Fruit fly (Drosophila melanogaster) whole organism, prepupa: ENCODE data around the gene Pak.

ENCODE experiments used
- Blimp-1 ChIP-seq: fragments of 200-800 bp; sonication (Bioruptor generic); optimal IDR thresholded peaks from 3 replicates; lab custom pipeline; 2017; ENCODE audit warnings: missing biosample characterization, missing genetic modification characterization, mild to moderate bottlenecking, moderate library complexity, missing genetic modification reagents
- CG10631 ChIP-seq: fragments of 200-800 bp; sonication (Bioruptor generic); optimal IDR thresholded peaks from 2 replicates; lab custom pipeline; 2016; ENCODE audit warnings: missing biosample characterization, missing genetic modification characterization
- CG10669 ChIP-seq: fragments of 200-800 bp; sonication (Bioruptor generic); optimal IDR thresholded peaks from 3 replicates; lab custom pipeline; 2018; ENCODE audit warnings: missing biosample characterization, mild to moderate bottlenecking, missing genetic modification characterization, moderate library complexity
- CG11294 ChIP-seq: fragments of 200-800 bp; sonication (Bioruptor generic); IDR thresholded peaks from 2 replicates; pipeline ENCODE4 v1.3.6; 2022; ENCODE audit warnings: missing biosample characterization, missing genetic modification characterization
- CG11762 ChIP-seq: fragments of 200-800 bp; sonication (Bioruptor generic); optimal IDR thresholded peaks from 3 replicates; lab custom pipeline; 2016; ENCODE audit warnings: missing biosample characterization, missing genetic modification characterization; ENCODE audit not compliant: insufficient read depth
- CG11902 ChIP-seq: fragments of 200-800 bp; sonication (Bioruptor generic); optimal IDR thresholded peaks from 3 replicates; lab custom pipeline; 2016; ENCODE audit warnings: missing biosample characterization, missing genetic modification characterization
- CG15336 ChIP-seq: fragments of 200-800 bp; sonication (Bioruptor generic); IDR thresholded peaks from 2 replicates; pipeline ENCODE4 v1.3.6; 2022; ENCODE audit warnings: missing biosample characterization, missing genetic modification characterization
- CG1621 ChIP-seq: fragments of 200-800 bp; sonication (Bioruptor generic); optimal IDR thresholded peaks from 3 replicates; lab custom pipeline; 2018; ENCODE audit warnings: missing biosample characterization, mild to moderate bottlenecking, missing genetic modification characterization
- CG16779 ChIP-seq: fragments of 200-800 bp; sonication (Bioruptor generic); optimal IDR thresholded peaks from 3 replicates; lab custom pipeline; 2017; ENCODE audit warnings: missing biosample characterization, mild to moderate bottlenecking, missing genetic modification characterization
- CG3032 ChIP-seq: fragments of 200-800 bp; optimal IDR thresholded peaks from 2 replicates; lab custom pipeline; 2019; ENCODE audit warnings: missing biosample characterization, mild to moderate bottlenecking, missing genetic modification characterization, moderate library complexity
- CG4318 ChIP-seq: fragments of 200-800 bp; sonication (Bioruptor generic); optimal IDR thresholded peaks from 3 replicates; lab custom pipeline; 2017; ENCODE audit warnings: missing biosample characterization, mild to moderate bottlenecking, missing genetic modification characterization
- CG6163 ChIP-seq: fragments of 200-800 bp; sonication (Bioruptor generic); IDR thresholded peaks from 3 replicates; pipeline ENCODE4 v1.3.6; 2022; ENCODE audit warnings: missing biosample characterization, missing genetic modification characterization
- CG6276 ChIP-seq: fragments of 200-800 bp; sonication (Bioruptor generic); optimal IDR thresholded peaks from 2 replicates; lab custom pipeline; 2017; ENCODE audit warnings: missing biosample characterization, mild to moderate bottlenecking, missing genetic modification characterization
- CG6808 ChIP-seq: fragments of 200-800 bp; sonication (Bioruptor generic); optimal IDR thresholded peaks from 3 replicates; lab custom pipeline; 2017; ENCODE audit warnings: missing biosample characterization, missing genetic modification characterization, mild to moderate bottlenecking, moderate library complexity, missing genetic modification reagents
- CG6854 ChIP-seq: fragments of 200-800 bp; sonication (Bioruptor generic); optimal IDR thresholded peaks from 2 replicates; lab custom pipeline; 2017; ENCODE audit warnings: missing biosample characterization, mild to moderate bottlenecking, missing genetic modification characterization
- CG7368 ChIP-seq: fragments of 200-800 bp; sonication (Bioruptor generic); optimal IDR thresholded peaks from 3 replicates; lab custom pipeline; 2016; ENCODE audit warnings: missing biosample characterization, missing genetic modification characterization
- CG8319 ChIP-seq: fragments of 200-800 bp; sonication (Bioruptor generic); optimal IDR thresholded peaks from 3 replicates; lab custom pipeline; 2016; ENCODE audit warnings: missing biosample characterization, missing genetic modification characterization
- CG8632 ChIP-seq: fragments of 200-800 bp; sonication (Bioruptor generic); optimal IDR thresholded peaks from 3 replicates; lab custom pipeline; 2016; ENCODE audit warnings: missing biosample characterization, missing genetic modification characterization
- CG9139 ChIP-seq: fragments of 200-800 bp; sonication (Bioruptor generic); optimal IDR thresholded peaks from 3 replicates; lab custom pipeline; 2017; ENCODE audit warnings: missing biosample characterization, mild to moderate bottlenecking, missing genetic modification characterization
- Eip75B ChIP-seq: fragments of 200-800 bp; sonication (Bioruptor generic); optimal IDR thresholded peaks from 3 replicates; lab custom pipeline; 2016; ENCODE audit warnings: missing biosample characterization, missing genetic modification characterization
- Eip78C ChIP-seq: fragments of 200-800 bp; sonication (Bioruptor generic); peaks from one replicate; lab custom pipeline; 2016; ENCODE audit warnings: missing biosample characterization, missing genetic modification characterization
- Ets96B ChIP-seq: fragments of 200-800 bp; optimal IDR thresholded peaks from 2 replicates; lab custom pipeline; 2019; ENCODE audit warnings: missing biosample characterization, mild to moderate bottlenecking, missing genetic modification characterization, moderate library complexity
- Lpt ChIP-seq: fragments of 200-800 bp; sonication (Bioruptor generic); optimal IDR thresholded peaks from 3 replicates; lab custom pipeline; 2016; ENCODE audit warnings: missing biosample characterization, missing genetic modification characterization
- Met ChIP-seq: fragments of 200-800 bp; sonication (Bioruptor generic); optimal IDR thresholded peaks from 3 replicates; lab custom pipeline; 2016; ENCODE audit warnings: missing biosample characterization, missing genetic modification characterization
- OdsH ChIP-seq: fragments of 200-800 bp; sonication (Bioruptor generic); optimal IDR thresholded peaks from 3 replicates; lab custom pipeline; 2016; ENCODE audit warnings: missing biosample characterization, missing genetic modification characterization
- Sox102F ChIP-seq: fragments of 200-800 bp; sonication (Bioruptor generic); optimal IDR thresholded peaks from 2 replicates; lab custom pipeline; 2016; ENCODE audit warnings: missing biosample characterization, mild to moderate bottlenecking, missing genetic modification characterization
- Sox14 ChIP-seq: fragments of 200-800 bp; sonication (Bioruptor generic); optimal IDR thresholded peaks from 3 replicates; lab custom pipeline; 2016; ENCODE audit warnings: missing biosample characterization, missing genetic modification characterization
- Sox15 ChIP-seq: fragments of 200-800 bp; sonication (Bioruptor generic); optimal IDR thresholded peaks from 3 replicates; lab custom pipeline; 2016; ENCODE audit warnings: missing biosample characterization, missing genetic modification characterization
- acj6 ChIP-seq: fragments of 200-800 bp; sonication (Bioruptor generic); optimal IDR thresholded peaks from 3 replicates; lab custom pipeline; 2016; ENCODE audit warnings: missing biosample characterization, missing genetic modification characterization
- cyc ChIP-seq: fragments of 200-800 bp; sonication (Bioruptor generic); optimal IDR thresholded peaks from 3 replicates; lab custom pipeline; 2016; ENCODE audit warnings: missing biosample characterization, missing genetic modification characterization
- dac ChIP-seq: fragments of 200-800 bp; sonication (Bioruptor generic); optimal IDR thresholded peaks from 2 replicates; lab custom pipeline; 2017; ENCODE audit warnings: missing biosample characterization, mild to moderate bottlenecking, missing genetic modification characterization
- esn ChIP-seq: fragments of 200-800 bp; sonication (Bioruptor generic); optimal IDR thresholded peaks from 2 replicates; lab custom pipeline; 2016; ENCODE audit warnings: missing biosample characterization, mild to moderate bottlenecking, missing genetic modification characterization, moderate library complexity
- fd59A ChIP-seq: fragments of 200-800 bp; sonication (Bioruptor generic); optimal IDR thresholded peaks from 2 replicates; lab custom pipeline; 2017; ENCODE audit warnings: missing biosample characterization, mild to moderate bottlenecking, missing genetic modification characterization, missing genetic modification reagents
- fkh ChIP-seq: fragments of 200-800 bp; sonication (Bioruptor generic); optimal IDR thresholded peaks from 3 replicates; lab custom pipeline; 2017; ENCODE audit warnings: missing biosample characterization, mild to moderate bottlenecking, missing genetic modification characterization, moderate library complexity
- lz ChIP-seq: fragments of 200-800 bp; sonication (Bioruptor generic); optimal IDR thresholded peaks from 3 replicates; lab custom pipeline; 2016; ENCODE audit warnings: missing biosample characterization, missing genetic modification characterization
- net ChIP-seq: fragments of 200-800 bp; sonication (Bioruptor generic); optimal IDR thresholded peaks from 3 replicates; lab custom pipeline; 2016; ENCODE audit warnings: missing biosample characterization, missing genetic modification characterization
- pdm3 ChIP-seq: fragments of 200-800 bp; sonication (Bioruptor generic); optimal IDR thresholded peaks from 3 replicates; lab custom pipeline; 2016; ENCODE audit warnings: missing biosample characterization, missing genetic modification characterization
- spab ChIP-seq: fragments of 200-800 bp; sonication (Bioruptor generic); optimal IDR thresholded peaks from 2 replicates; lab custom pipeline; 2017; ENCODE audit warnings: missing biosample characterization, mild to moderate bottlenecking, missing genetic modification characterization, missing genetic modification reagents
- ss ChIP-seq, 2 experiments: fragments of 200-800 bp; sonication (Bioruptor generic); optimal IDR thresholded peaks; 2 replicates in 1 of 2; 3 replicates in 1 of 2; lab custom pipeline; 2017 to 2018; ENCODE audit warnings: mild to moderate bottlenecking in 2 of 2, missing biosample characterization in 2 of 2, missing genetic modification characterization in 2 of 2, moderate library complexity in 1 of 2
- svp ChIP-seq: fragments of 200-800 bp; sonication (Bioruptor generic); peaks from one replicate; lab custom pipeline; 2016; ENCODE audit warnings: missing biosample characterization, missing genetic modification characterization

Pak gene

dm6 chr3R:6353624-6354352 is 3.1 kb downstream of the Pak start (continued):
- TF ChIP-seq CG10631 (GFP tag; lab: Kevin White, UChicago) (peak; percentile 78), CG1621 (tag; lab: Kevin White, UChicago) (no peak), dac (GFP tag; lab: Kevin White, UChicago) (peak; percentile 57), Eip78C (GFP tag; lab: Kevin White, UChicago) (peak; percentile 97), CG6276 (GFP tag; lab: Kevin White, UChicago) (no peak), CG3032 (tag; lab: Kevin White, UChicago) (peak; percentile 75), CG8319 (GFP tag; lab: Kevin White, UChicago) (peak; percentile 64), ss (GFP tag; optimal IDR thresholded peaks at IDR 0.05; lab: Kevin White, UChicago) (no peak), CG6854 (GFP tag; lab: Kevin White, UChicago) (no peak), Eip75B (GFP tag; lab: Kevin White, UChicago) (peak; percentile 84), Blimp-1 (GFP tag; lab: Kevin White, UChicago) (no peak), acj6 (GFP tag; lab: Kevin White, UChicago) (peak; percentile 83), Sox14 (GFP tag; lab: Kevin White, UChicago) (peak; percentile 87), CG10669 (GFP tag; lab: Kevin White, UChicago) (no peak), fd59A (GFP tag; lab: Kevin White, UChicago) (peak; percentile 72), CG6163 (GFP tag; lab: Robert Waterston, UW) (peak; percentile 87), pdm3 (GFP tag; lab: Kevin White, UChicago) (peak; percentile 86), CG9139 (GFP tag; lab: Kevin White, UChicago) (no peak), Met (GFP tag; lab: Kevin White, UChicago) (peak; percentile 88), CG4318 (GFP tag; lab: Kevin White, UChicago) (peak; percentile 79), Sox15 (GFP tag; lab: Kevin White, UChicago) (peak; percentile 72), cyc (GFP tag; lab: Kevin White, UChicago) (peak; percentile 78), CG8632 (GFP tag; lab: Kevin White, UChicago) (peak; percentile 81), OdsH (GFP tag; lab: Kevin White, UChicago) (peak; percentile 88), net (GFP tag; lab: Kevin White, UChicago) (peak; percentile 84)

DNA sequence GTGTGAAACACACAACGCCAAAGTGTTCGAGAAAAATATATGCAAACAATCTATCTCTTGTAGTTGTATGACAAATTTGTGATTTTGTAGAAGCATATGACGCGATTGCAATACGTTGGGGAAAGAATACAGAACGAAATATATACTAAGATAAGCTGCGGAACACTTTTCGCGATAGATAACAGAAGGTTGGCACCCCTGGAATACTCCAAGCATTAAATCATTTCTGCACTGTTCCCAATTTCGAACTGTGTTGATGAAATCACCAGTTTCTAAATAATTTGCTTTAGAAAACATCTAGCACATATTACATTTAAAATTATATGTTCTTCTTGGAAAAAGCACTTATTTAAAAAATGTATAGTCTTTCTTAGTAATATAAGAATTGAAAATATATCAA is 3.7 kb downstream of the Pak start:
- TF ChIP-seq Lpt (GFP tag; lab: Kevin White, UChicago) (no peak), svp (peak; percentile 90)

dm6 chr3R:6368100-6368499 is 17.4 kb downstream of the Pak start, which contains the start of gene CG42724:
CG42724 (minus strand) TSS chr3R:6368288.
- TF ChIP-seq CG11762 (GFP tag; lab: Kevin White, UChicago) (peak; percentile 24), esn (GFP tag; lab: Kevin White, UChicago) (peak; percentile 32), net (GFP tag; lab: Kevin White, UChicago) (no peak), lz (GFP tag; lab: Kevin White, UChicago) (peak; percentile 46), cyc (GFP tag; lab: Kevin White, UChicago) (peak; percentile 32), CG11294 (peak; percentile 14; the same call in 1 of the 2 replicates)

DNA sequence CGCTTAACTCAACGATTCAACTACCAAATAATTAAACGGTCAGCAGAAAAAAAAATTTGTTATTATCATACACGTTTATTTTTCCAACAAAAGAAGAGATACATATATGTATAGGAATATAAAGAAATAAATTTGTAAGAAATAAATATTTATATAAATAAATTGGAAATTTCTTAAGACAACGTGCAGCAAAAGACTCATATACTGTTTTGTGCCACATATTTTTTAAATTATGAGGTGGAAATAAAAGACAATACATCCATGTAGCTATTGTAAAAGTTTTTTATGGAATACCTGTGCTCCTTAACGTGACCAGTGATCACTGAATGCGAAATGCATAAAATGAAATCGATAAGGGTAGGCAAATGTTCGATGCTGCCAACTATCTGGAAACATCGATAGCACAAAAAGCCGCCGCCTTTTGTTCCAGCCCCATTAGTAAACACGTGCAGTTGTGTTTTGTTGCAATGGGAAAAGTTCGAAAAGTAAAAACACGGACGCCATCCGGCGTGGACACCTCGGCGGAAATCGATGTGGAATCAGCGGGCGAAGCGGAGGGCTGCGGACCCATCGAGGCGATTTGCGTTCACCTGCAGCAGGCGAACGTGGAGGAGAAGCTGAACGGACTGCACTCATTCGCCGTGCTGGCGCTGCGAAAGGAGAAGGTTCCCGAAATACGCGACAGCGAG is 18.0 kb downstream of the Pak start, which contains the start of gene CG10286:
Gene CG10286, plus strand, starts transcription at position 416 of the 689 bp plus-strand sequence.
- TF ChIP-seq Sox102F (GFP tag; lab: Kevin White, UChicago) (no peak), CG7368 (no peak), CG6808 (GFP tag; lab: Kevin White, UChicago) (peak; percentile 78), Ets96B (tag; lab: Kevin White, UChicago) (peak; percentile 34), CG9139 (GFP tag; lab: Kevin White, UChicago) (no peak), fkh (GFP tag; lab: Kevin White, UChicago) (no peak), CG11902 (GFP tag; lab: Kevin White, UChicago) (no peak), pdm3 (GFP tag; lab: Kevin White, UChicago) (no peak), esn (GFP tag; lab: Kevin White, UChicago) (peak; percentile 16), CG15336 (0 out of 2 replicates have a peak, but pooled peaks have one; percentile 23), Eip78C (GFP tag; lab: Kevin White, UChicago) (no peak), Sox14 (GFP tag; lab: Kevin White, UChicago) (peak; percentile 42), CG6854 (GFP tag; lab: Kevin White, UChicago) (no peak), spab (GFP tag; lab: Kevin White, UChicago) (no peak), dac (GFP tag; lab: Kevin White, UChicago) (no peak), cyc (GFP tag; lab: Kevin White, UChicago) (no peak), CG10631 (GFP tag; lab: Kevin White, UChicago) (peak; percentile 20), acj6 (GFP tag; lab: Kevin White, UChicago) (peak; percentile 24), CG10669 (GFP tag; lab: Kevin White, UChicago) (no peak), CG16779 (tag; lab: Kevin White, UChicago) (no peak)
- TF ChIP-seq, all 60 proteins: peak for 7
